Fruit fly (Drosophila melanogaster): ENCODE measurements around the gene Smr.

DNA sequence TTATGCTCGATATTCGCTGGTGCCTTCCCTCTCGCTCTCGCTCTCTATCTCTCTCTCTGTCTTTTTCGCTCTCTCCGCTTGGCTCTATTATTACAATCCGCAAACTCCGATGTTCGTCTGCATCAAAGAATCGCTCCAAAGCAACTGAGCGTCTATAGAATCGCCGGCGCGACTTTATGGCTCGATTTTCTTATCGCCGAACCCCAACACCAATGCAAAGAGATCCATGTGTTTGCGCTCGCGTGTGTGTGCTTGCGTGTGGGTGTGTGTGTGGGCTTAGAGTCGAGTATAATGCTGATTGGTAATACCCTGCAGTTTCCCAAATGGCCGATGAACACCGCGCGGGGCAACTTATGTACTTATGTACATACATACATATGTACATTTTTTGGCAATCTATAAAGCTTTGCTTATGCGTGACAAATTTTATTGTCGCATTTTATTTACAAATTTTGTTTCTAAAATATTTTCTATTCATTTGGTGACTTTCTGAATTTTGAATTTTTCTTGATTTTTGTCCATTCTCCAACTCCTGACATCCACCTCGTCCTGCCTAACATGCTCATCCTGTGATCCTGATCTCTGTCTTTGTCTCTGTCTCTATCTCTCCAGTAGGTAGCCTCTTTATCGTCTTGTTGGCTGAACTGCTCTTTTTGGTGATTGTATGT lies 18.2 kb upstream of the Smr start, which contains the start of gene Paics:
- TF ChIP-seq EcR (GFP tag; optimal IDR thresholded peaks at IDR 0.05) (no peak), Dll (optimal IDR thresholded peaks at IDR 0.05) (no peak), CG8478 (optimal IDR thresholded peaks at IDR 0.05) (no peak), pan (optimal IDR thresholded peaks at IDR 0.05) (peak; percentile 37), psq (optimal IDR thresholded peaks at IDR 0.05) (no peak), usp (GFP tag; optimal IDR thresholded peaks at IDR 0.05) (no peak)
